Worm (Caenorhabditis elegans): ENCODE results near the gene C53B7.6.

Gene C53B7.6

DNA sequence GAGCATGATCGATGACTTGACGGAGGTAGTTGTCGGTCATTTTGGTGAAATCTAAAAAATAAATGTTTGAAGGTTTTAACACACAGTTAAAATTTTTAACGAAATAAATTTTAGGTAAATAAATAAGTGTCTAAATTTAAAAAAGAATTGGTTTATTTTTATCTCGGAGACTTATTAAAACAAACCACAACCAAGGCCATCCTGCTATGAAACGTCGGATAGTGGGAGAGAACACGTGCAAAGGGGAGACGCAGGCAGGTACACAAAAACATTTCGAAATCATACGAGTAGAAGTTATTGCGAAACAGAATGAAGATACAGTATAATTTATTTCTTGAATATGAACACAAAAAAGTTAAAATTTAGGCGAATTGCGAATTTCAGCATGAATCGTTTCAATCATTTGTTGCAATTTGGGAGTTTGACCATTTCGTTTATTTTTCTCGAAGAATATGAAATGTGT, 32.5 kb downstream of the C53B7.6 start, which contains the start of gene F41B4.3:
TSS of gene F41B4.3 (minus strand) at position 51 of the 463 bp plus-strand sequence.
- no peak for TF ChIP-seq ahr-1 (tag; optimal IDR thresholded peaks at IDR 0.05)
- TF ChIP-seq T23F11.4 (GFP tag; optimal IDR thresholded peaks at IDR 0.05) = no peak
- no peak for TF ChIP-seq ref-2 (tag; optimal IDR thresholded peaks at IDR 0.05)
- TF ChIP-seq madf-2 (tag; optimal IDR thresholded peaks at IDR 0.05) = no peak
- TF ChIP-seq ceh-24 (tag; optimal IDR thresholded peaks at IDR 0.05) = no peak
- no peak for TF ChIP-seq gmeb-2 (tag; optimal IDR thresholded peaks at IDR 0.05)
- no peak for TF ChIP-seq sox-4 (tag; optimal IDR thresholded peaks at IDR 0.05)

DNA sequence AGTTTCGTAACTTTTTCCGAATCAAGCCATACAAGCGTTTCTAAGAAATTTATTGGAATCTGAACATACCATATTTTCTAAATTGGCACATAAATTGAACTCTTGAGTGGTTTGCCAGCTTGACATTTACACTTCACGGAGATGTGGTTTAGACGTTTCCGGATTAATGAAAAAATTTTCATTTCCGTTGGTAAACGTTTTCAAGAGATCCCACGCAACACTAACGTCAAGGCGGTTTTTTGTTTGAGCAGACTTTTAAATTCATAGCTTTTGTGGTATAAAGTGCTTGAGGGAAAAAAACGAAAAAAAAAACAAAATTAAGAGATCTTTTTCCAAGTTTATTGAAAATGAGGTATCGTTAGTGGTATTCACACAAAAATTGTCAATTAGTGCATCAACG, 33.4 kb downstream of the C53B7.6 start, which contains the start of gene F41B4.2:
TSS of gene F41B4.2 (minus strand) at position 101 of the 400 bp plus-strand sequence.
- no peak for TF ChIP-seq pag-3 (tag; optimal IDR thresholded peaks at IDR 0.05; ENCODE audit: borderline replicate concordance)
- no peak for TF ChIP-seq C38D4.7 (GFP tag; optimal IDR thresholded peaks at IDR 0.05)

DNA sequence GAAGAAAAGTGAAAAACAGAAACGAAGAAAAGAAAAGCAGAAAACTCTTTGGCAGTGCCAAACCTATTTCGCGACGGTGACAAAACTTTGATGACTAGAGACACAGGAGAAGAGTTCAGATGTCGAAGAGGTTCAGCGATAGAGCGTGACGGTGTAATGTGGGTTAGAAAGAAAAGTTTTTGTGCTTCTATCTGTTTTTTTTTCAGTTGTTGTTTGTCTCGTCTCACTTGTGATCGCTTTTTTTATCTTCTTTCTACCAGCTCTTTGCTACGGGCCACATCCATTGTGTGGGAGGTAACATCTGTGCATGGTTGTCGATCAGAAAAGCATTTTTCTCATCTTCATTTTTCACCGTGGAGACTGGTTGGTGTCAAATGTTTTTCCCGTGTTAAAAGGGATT, 42.7 kb downstream of the C53B7.6 start, which contains the start of gene F41B4.1:
TSS of gene F41B4.1 (minus strand) at position 23 of the 400 bp plus-strand sequence.
- TF ChIP-seq ttx-3 (tag; optimal IDR thresholded peaks at IDR 0.05) (no peak), ceh-18 (tag; optimal IDR thresholded peaks at IDR 0.05) (peak; percentile 50)

DNA sequence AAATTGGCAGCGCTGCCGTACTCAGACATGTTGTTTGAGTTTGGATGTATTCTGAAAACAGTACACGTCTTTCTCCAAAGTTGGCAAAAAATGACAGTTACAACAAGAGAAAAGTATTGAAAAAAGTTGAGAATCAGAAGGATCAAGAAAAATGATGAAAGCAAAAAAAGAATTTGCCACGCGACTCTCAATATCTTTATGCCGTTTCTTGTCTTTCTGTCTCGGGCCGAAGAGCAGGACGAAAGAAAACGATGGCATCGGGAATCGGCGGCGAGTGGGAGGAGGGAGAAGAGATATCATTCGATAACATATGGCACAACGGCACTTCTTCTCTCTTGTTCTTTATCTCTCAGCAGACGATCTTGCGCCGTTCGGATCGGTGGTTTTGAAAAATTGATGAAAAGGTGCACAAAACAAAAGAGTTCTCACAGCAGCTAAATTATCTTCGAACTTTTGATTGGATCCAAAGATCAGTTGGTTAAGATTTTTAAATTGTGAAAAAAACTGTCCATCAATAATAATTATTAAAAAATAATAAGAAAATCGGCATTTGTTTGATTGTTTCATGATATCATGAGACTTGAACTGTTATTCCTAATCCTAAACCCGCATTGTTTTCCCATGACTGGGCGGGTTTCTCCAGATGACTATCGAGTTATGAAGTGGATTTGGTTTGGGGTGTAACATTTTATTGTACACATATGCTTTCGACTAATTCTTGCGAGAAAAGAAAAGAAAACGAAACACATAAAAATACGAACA, 45.2 kb downstream of the C53B7.6 start, which contains the start of gene gei-15:
TSS of gene gei-15 (minus strand) at position 51 of the 762 bp plus-strand sequence.
- no peak for TF ChIP-seq lin-11 (tag; optimal IDR thresholded peaks at IDR 0.05)
- no peak for TF ChIP-seq ceh-34 (tag; optimal IDR thresholded peaks at IDR 0.05)
- TF ChIP-seq pat-9 (tag; optimal IDR thresholded peaks at IDR 0.05) = no peak
- no peak for TF ChIP-seq ceh-24 (tag; optimal IDR thresholded peaks at IDR 0.05)
- TF ChIP-seq ceh-18 (tag; optimal IDR thresholded peaks at IDR 0.05) = peak; percentile 7

DNA sequence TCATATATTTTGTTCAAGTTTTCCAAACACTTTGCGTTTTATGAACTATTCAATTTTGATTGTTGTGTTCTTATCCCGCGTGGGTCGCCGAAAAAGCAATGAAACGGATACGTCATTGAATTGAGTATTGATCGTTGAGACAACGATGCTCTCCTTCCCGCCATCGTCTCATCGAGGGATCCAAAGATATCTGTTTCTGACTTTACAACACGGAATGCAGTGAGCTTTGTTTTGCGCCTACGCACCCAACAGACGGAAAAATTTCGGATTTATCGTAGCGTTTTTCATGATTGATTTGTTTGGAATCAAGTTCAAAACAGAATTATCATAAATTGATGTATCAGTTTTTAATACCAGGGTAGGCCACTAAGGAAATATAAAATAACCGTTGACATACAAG, 46.0 kb downstream of the C53B7.6 start:
- TF ChIP-seq pros-1 (tag; optimal IDR thresholded peaks at IDR 0.05) (no peak), nhr-232 (tag; optimal IDR thresholded peaks at IDR 0.05) (no peak), elt-4 (tag; optimal IDR thresholded peaks at IDR 0.05) (no peak), pha-2 (tag; optimal IDR thresholded peaks at IDR 0.05) (no peak), unc-86 (tag; optimal IDR thresholded peaks at IDR 0.05) (no peak), zip-5 (tag; optimal IDR thresholded peaks at IDR 0.05) (no peak), eyg-1 (tag; optimal IDR thresholded peaks at IDR 0.05) (no peak), dve-1 (tag; optimal IDR thresholded peaks at IDR 0.05) (no peak), C08G9.2 (tag; optimal IDR thresholded peaks at IDR 0.05) (no peak), unc-42 (tag; optimal IDR thresholded peaks at IDR 0.05) (no peak)

DNA sequence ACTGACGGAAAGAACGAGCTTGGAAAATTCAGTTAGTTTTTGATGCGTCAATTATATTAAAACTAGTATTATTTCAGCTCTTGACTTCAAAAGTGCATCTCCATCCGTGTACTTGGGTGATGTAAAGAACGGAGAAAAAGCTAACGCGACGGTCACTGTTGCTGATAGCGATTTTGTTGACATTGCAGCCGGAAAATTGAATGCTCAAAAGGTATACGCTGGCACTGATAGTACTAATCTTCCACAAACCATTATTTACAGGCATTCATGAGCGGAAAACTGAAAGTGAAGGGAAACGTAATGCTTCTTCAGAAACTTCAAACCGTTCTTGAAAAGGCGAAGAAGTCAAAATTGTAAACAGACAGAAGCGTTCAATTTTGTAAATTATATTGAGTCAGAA, 48.9 kb downstream of the C53B7.6 start:
- peak; percentile 2 for TF ChIP-seq elt-2 (tag; optimal IDR thresholded peaks at IDR 0.05)
- no peak for TF ChIP-seq unc-3 (GFP tag; conservative IDR thresholded peaks at IDR 0.05)
- TF ChIP-seq unc-3 (tag; optimal IDR thresholded peaks at IDR 0.05) = no peak
- no peak for TF ChIP-seq pag-3 (tag; optimal IDR thresholded peaks at IDR 0.05; ENCODE audit: borderline replicate concordance)
- no peak for TF ChIP-seq sdc-2 (tag; optimal IDR thresholded peaks at IDR 0.05)
- no peak for TF ChIP-seq fkh-10 (GFP tag; optimal IDR thresholded peaks at IDR 0.05)

DNA sequence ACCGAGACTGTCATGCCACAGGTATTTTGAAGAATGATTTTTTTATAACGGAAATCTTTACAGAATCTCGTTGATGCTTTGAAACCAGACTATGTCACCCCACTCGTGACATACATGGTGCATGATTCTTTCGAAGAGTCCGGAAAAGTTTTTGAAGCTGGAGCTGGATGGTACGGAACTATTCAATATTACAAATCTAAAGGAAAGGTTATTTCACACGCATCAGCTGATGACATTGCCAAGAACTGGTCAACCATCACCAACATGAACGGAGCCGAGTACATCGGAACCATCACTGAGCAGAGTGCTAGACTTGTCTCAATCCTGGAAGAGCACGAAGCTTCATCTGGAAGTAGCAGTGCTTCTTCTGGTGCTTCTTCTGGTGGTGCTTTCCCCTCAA, 49.4 kb downstream of the C53B7.6 start:
- TF ChIP-seq C08G9.2 (tag; optimal IDR thresholded peaks at IDR 0.05) (no peak), pha-2 (tag; optimal IDR thresholded peaks at IDR 0.05) (no peak), lim-6 (tag; optimal IDR thresholded peaks at IDR 0.05) (no peak), eyg-1 (tag; optimal IDR thresholded peaks at IDR 0.05) (no peak), fkh-10 (GFP tag; optimal IDR thresholded peaks at IDR 0.05) (no peak)
